Worm (Caenorhabditis elegans) whole organism, L1 larva: Measurements from ENCODE around the gene dyci-1.

ENCODE experiments used
- F16B12.6 ChIP-seq: fragments of 150-350 bp; optimal IDR thresholded peaks from 2 replicates; lab custom pipeline; 2014; ENCODE audit warnings: missing biosample characterization, missing genetic modification characterization
- aha-1 ChIP-seq: fragments of 150-350 bp; optimal IDR thresholded peaks from 2 replicates; lab custom pipeline; 2014; ENCODE audit warnings: missing biosample characterization, missing genetic modification characterization
- alr-1 ChIP-seq: fragments of 200-800 bp; sonication (Bioruptor generic); optimal IDR thresholded peaks from 2 replicates; lab custom pipeline; 2018; ENCODE audit warnings: borderline replicate concordance, mild to moderate bottlenecking, missing genetic modification characterization, missing compliant biosample characterization
- aly-2 ChIP-seq: fragments of 150-350 bp; optimal IDR thresholded peaks from 2 replicates; lab custom pipeline; 2014; ENCODE audit warnings: missing biosample characterization, missing genetic modification characterization
- ceh-63 ChIP-seq: fragments of 200-800 bp; sonication (Bioruptor generic); optimal IDR thresholded peaks from 2 replicates; lab custom pipeline; 2018; ENCODE audit warnings: mild to moderate bottlenecking, missing genetic modification characterization, missing compliant biosample characterization
- ceh-8 ChIP-seq: fragments of 200-800 bp; sonication (Bioruptor generic); optimal IDR thresholded peaks from 2 replicates; lab custom pipeline; 2018; ENCODE audit warnings: mild to moderate bottlenecking, missing genetic modification characterization, moderate library complexity, missing compliant biosample characterization
- ceh-90 ChIP-seq: sonication (generic microtip); optimal IDR thresholded peaks from 2 replicates; lab custom pipeline; 2016; ENCODE audit warnings: missing genetic modification characterization, missing compliant biosample characterization
- ces-1 ChIP-seq: fragments of 150-350 bp; optimal IDR thresholded peaks from 2 replicates; lab custom pipeline; 2014; ENCODE audit warnings: missing biosample characterization, missing genetic modification reagents, missing genetic modification characterization
- dpl-1 ChIP-seq, 3 experiments: fragments of 150-350 bp in 2 of 3; sonication (generic microtip) in 1 of 3; optimal IDR thresholded peaks; 2 replicates each; lab custom pipeline; 2014 to 2017; ENCODE audit warnings: missing biosample characterization in 3 of 3, missing genetic modification characterization in 3 of 3, missing genetic modification reagents in 3 of 3
- dsc-1 ChIP-seq: sonication (generic microtip); optimal IDR thresholded peaks from 2 replicates; lab custom pipeline; 2016; ENCODE audit warnings: mild to moderate bottlenecking, missing genetic modification characterization, missing compliant biosample characterization
- efl-1 ChIP-seq, 4 experiments: fragments of 150-350 bp; optimal IDR thresholded peaks in 3 of 4; peaks in 1 of 4; 1 replicate in 1 of 4; 2 replicates in 3 of 4; lab custom pipeline; 2014; ENCODE audit warnings: missing biosample characterization in 2 of 4, missing genetic modification characterization in 2 of 4, missing genetic modification reagents in 2 of 4
- egl-27 ChIP-seq, 2 experiments: fragments of 150-350 bp in 1 of 2; sonication (generic microtip); optimal IDR thresholded peaks; 3 replicates each; lab custom pipeline; 2017 to 2018; ENCODE audit warnings: missing biosample characterization in 2 of 2, missing genetic modification characterization in 2 of 2, missing genetic modification reagents in 2 of 2
- ets-5 ChIP-seq: fragments of 200-800 bp; sonication (Bioruptor generic); IDR thresholded peaks from 2 replicates; pipeline ENCODE4 v1.3.6; 2022; ENCODE audit warnings: missing genetic modification characterization, missing compliant biosample characterization
- fkh-10 ChIP-seq: sonication (generic microtip); optimal IDR thresholded peaks from 2 replicates; lab custom pipeline; 2017; ENCODE audit warnings: missing biosample characterization, missing genetic modification reagents, missing genetic modification characterization
- fkh-4 ChIP-seq: sonication (generic microtip); optimal IDR thresholded peaks from 2 replicates; lab custom pipeline; 2016; ENCODE audit warnings: missing compliant biosample characterization, missing genetic modification characterization, borderline replicate concordance
- fkh-8 ChIP-seq: sonication (generic microtip); optimal IDR thresholded peaks from 2 replicates; lab custom pipeline; 2016; ENCODE audit warnings: mild to moderate bottlenecking, missing genetic modification characterization, missing compliant biosample characterization
- fos-1 ChIP-seq: fragments of 150-350 bp; optimal IDR thresholded peaks from 2 replicates; lab custom pipeline; 2014; ENCODE audit warnings: missing biosample characterization, missing genetic modification characterization
- hlh-17 ChIP-seq: fragments of 200-800 bp; sonication (Bioruptor generic); optimal IDR thresholded peaks from 2 replicates; lab custom pipeline; 2018; ENCODE audit warnings: missing genetic modification characterization, mild to moderate bottlenecking, missing compliant biosample characterization, moderate library complexity, borderline replicate concordance
- irx-1 ChIP-seq: sonication (generic microtip); optimal IDR thresholded peaks from 2 replicates; lab custom pipeline; 2016; ENCODE audit warnings: missing genetic modification characterization, missing compliant biosample characterization
- lin-13 ChIP-seq: fragments of 150-350 bp; optimal IDR thresholded peaks from 2 replicates; lab custom pipeline; 2014; ENCODE audit warnings: missing biosample characterization, missing genetic modification reagents, missing genetic modification characterization
- lin-14 ChIP-seq: fragments of 200-800 bp; sonication (Bioruptor generic); optimal IDR thresholded peaks from 2 replicates; lab custom pipeline; 2018; ENCODE audit warnings: mild to moderate bottlenecking, missing genetic modification characterization, moderate library complexity, missing compliant biosample characterization
- lin-35 ChIP-seq, 2 experiments: fragments of 150-350 bp; optimal IDR thresholded peaks; 2 replicates each; lab custom pipeline; 2014; ENCODE audit warnings: missing biosample characterization in 2 of 2, missing genetic modification characterization in 2 of 2, missing genetic modification reagents in 2 of 2
- lsy-2 ChIP-seq, 2 experiments: fragments of 150-350 bp; optimal IDR thresholded peaks; 2 replicates each; lab custom pipeline; 2014; ENCODE audit warnings: missing biosample characterization in 2 of 2, missing genetic modification characterization in 2 of 2
- mdl-1 ChIP-seq, 2 experiments: fragments of 150-350 bp; optimal IDR thresholded peaks; 2 replicates each; lab custom pipeline; 2014 to 2017; ENCODE audit warnings: missing biosample characterization in 2 of 2, missing genetic modification characterization in 2 of 2, inconsistent platforms in 1 of 2
- mep-1 ChIP-seq: fragments of 150-350 bp; optimal IDR thresholded peaks from 2 replicates; lab custom pipeline; 2014; ENCODE audit warnings: missing biosample characterization, missing genetic modification characterization
- nhr-11 ChIP-seq: fragments of 150-350 bp; optimal IDR thresholded peaks from 2 replicates; lab custom pipeline; 2014; ENCODE audit warnings: missing biosample characterization, missing genetic modification characterization
- nhr-20 ChIP-seq: sonication (generic microtip); optimal IDR thresholded peaks from 2 replicates; lab custom pipeline; 2016; ENCODE audit warnings: mild to moderate bottlenecking, missing genetic modification characterization, missing compliant biosample characterization
- nhr-237 ChIP-seq: fragments of 150-350 bp; optimal IDR thresholded peaks from 2 replicates; lab custom pipeline; 2014; ENCODE audit warnings: missing biosample characterization, missing genetic modification characterization
- nhr-28 ChIP-seq: fragments of 150-350 bp; optimal IDR thresholded peaks from 2 replicates; lab custom pipeline; 2014; ENCODE audit warnings: missing biosample characterization, missing genetic modification characterization
- nhr-47 ChIP-seq: sonication (generic microtip); optimal IDR thresholded peaks from 2 replicates; lab custom pipeline; 2016; ENCODE audit warnings: mild to moderate bottlenecking, missing genetic modification characterization, moderate library complexity, missing compliant biosample characterization
- nhr-71 ChIP-seq: sonication (generic microtip); optimal IDR thresholded peaks from 2 replicates; lab custom pipeline; 2016; ENCODE audit warnings: mild to moderate bottlenecking, missing genetic modification characterization, moderate library complexity, missing compliant biosample characterization
- nhr-84 ChIP-seq: sonication (generic microtip); optimal IDR thresholded peaks from 2 replicates; lab custom pipeline; 2017; ENCODE audit warnings: missing biosample characterization, missing genetic modification characterization
- nhr-85 ChIP-seq: sonication (generic microtip); peaks from one replicate; lab custom pipeline; 2016; ENCODE audit warnings: missing genetic modification characterization, inconsistent platforms, missing compliant biosample characterization
- nhr-90 ChIP-seq: sonication (generic microtip); optimal IDR thresholded peaks from 2 replicates; lab custom pipeline; 2016; ENCODE audit warnings: mild to moderate bottlenecking, missing genetic modification characterization, missing compliant biosample characterization; ENCODE audit not compliant: poor library complexity
- pax-3 ChIP-seq: fragments of 200-800 bp; sonication (Bioruptor generic); optimal IDR thresholded peaks from 2 replicates; lab custom pipeline; 2018; ENCODE audit warnings: mild to moderate bottlenecking, missing genetic modification characterization, moderate library complexity, missing compliant biosample characterization
- pqm-1 ChIP-seq: sonication (generic microtip); optimal IDR thresholded peaks from 3 replicates; lab custom pipeline; 2017; ENCODE audit warnings: missing biosample characterization, missing genetic modification characterization
- snpc-4 ChIP-seq: fragments of 150-350 bp; optimal IDR thresholded peaks from 2 replicates; lab custom pipeline; 2014; ENCODE audit warnings: missing biosample characterization, missing genetic modification characterization
- snu-23 ChIP-seq: sonication (generic microtip); optimal IDR thresholded peaks from 2 replicates; lab custom pipeline; 2016; ENCODE audit warnings: missing genetic modification characterization, missing compliant biosample characterization
- sox-4 ChIP-seq: sonication (generic microtip); optimal IDR thresholded peaks from 2 replicates; lab custom pipeline; 2016; ENCODE audit warnings: missing genetic modification characterization, missing compliant biosample characterization
- sptf-1 ChIP-seq: fragments of 150-350 bp; optimal IDR thresholded peaks from 2 replicates; lab custom pipeline; 2014; ENCODE audit warnings: missing biosample characterization, missing genetic modification characterization
- swsn-7 ChIP-seq: sonication (generic microtip); optimal IDR thresholded peaks from 2 replicates; lab custom pipeline; 2016; ENCODE audit warnings: missing genetic modification characterization, missing compliant biosample characterization
- tlp-1 ChIP-seq: fragments of 150-350 bp; optimal IDR thresholded peaks from 2 replicates; lab custom pipeline; 2014; ENCODE audit warnings: missing biosample characterization, missing genetic modification characterization
- zip-4 ChIP-seq: fragments of 200-800 bp; sonication (Bioruptor generic); optimal IDR thresholded peaks from 2 replicates; lab custom pipeline; 2018; ENCODE audit warnings: mild to moderate bottlenecking, missing genetic modification characterization, moderate library complexity, missing compliant biosample characterization
- ztf-11 ChIP-seq, 2 experiments: sonication (generic microtip); optimal IDR thresholded peaks; 2 replicates each; lab custom pipeline; 2016 to 2017; ENCODE audit warnings: missing genetic modification characterization in 2 of 2, missing biosample characterization in 1 of 2, missing compliant biosample characterization in 1 of 2
- ztf-4 ChIP-seq: fragments of 150-350 bp; optimal IDR thresholded peaks from 2 replicates; lab custom pipeline; 2014; ENCODE audit warnings: missing biosample characterization, missing genetic modification characterization

Gene dyci-1

ce11 chrIV:6790438-6791124 lies 5.5 kb upstream of the dyci-1 start, which contains the start of the genes C17H12.2 and vha-8 (continued):
- peak; percentile 45 for TF ChIP-seq fkh-4 (tag; lab: Kevin White, UChicago)
- TF ChIP-seq mep-1 (tag; lab: Kevin White, UChicago): peak; percentile 98
- peak; percentile 88 for TF ChIP-seq fkh-8 (tag; lab: Kevin White, UChicago)
- TF ChIP-seq fkh-10: peak; percentile 55
- peak; percentile 96 for TF ChIP-seq nhr-71 (tag; lab: Kevin White, UChicago)
- no peak for TF ChIP-seq hlh-17 (GFP tag; lab: Kevin White, UChicago)
- TF ChIP-seq ets-5 (GFP tag; lab: Robert Waterston, UW): no peak
- peak; percentile 94 for TF ChIP-seq nhr-47 (tag; lab: Kevin White, UChicago)
- peak; percentile 79 for TF ChIP-seq ztf-4 (tag; lab: Kevin White, UChicago)
- no peak for TF ChIP-seq ces-1
- no peak for TF ChIP-seq nhr-28 (tag; lab: Kevin White, UChicago)
- peak; percentile 27 for TF ChIP-seq aha-1 (tag; lab: Kevin White, UChicago)
- peak; percentile 76 for TF ChIP-seq irx-1
- TF ChIP-seq egl-27 (tag; optimal IDR thresholded peaks at IDR 0.05; lab: Kevin White, UChicago): peak; percentile 38 to 76
- TF ChIP-seq mdl-1 (tag; optimal IDR thresholded peaks at IDR 0.05; lab: Kevin White, UChicago): peak in 1 of 2 experiments; percentile 85
- peak; percentile 93 for TF ChIP-seq swsn-7 (tag; lab: Kevin White, UChicago)
- TF ChIP-seq lin-35 (GFP tag; optimal IDR thresholded peaks at IDR 0.05; lab: Kevin White, UChicago): peak; percentile 90 to 94
- TF ChIP-seq pqm-1: no peak
- TF ChIP-seq ceh-90: no peak
- peak; percentile 83 to 88 (median 86) for TF ChIP-seq dpl-1 (GFP tag; optimal IDR thresholded peaks at IDR 0.05; lab: Kevin White, UChicago)
- no peak for TF ChIP-seq alr-1 (tag; lab: Kevin White, UChicago)
- TF ChIP-seq sptf-1 (tag; lab: Kevin White, UChicago): no peak
- TF ChIP-seq snpc-4 (tag; lab: Kevin White, UChicago): peak; percentile 84
- peak; percentile 54 for TF ChIP-seq ceh-8 (GFP tag; lab: Kevin White, UChicago)
- TF ChIP-seq sox-4 (tag; lab: Kevin White, UChicago): no peak
- peak in 1 of 2 experiments; percentile 55 for TF ChIP-seq ztf-11 (tag; optimal IDR thresholded peaks at IDR 0.05; lab: Kevin White, UChicago)
- no peak for TF ChIP-seq tlp-1 (tag; lab: Kevin White, UChicago)
- TF ChIP-seq zip-4 (GFP tag; lab: Kevin White, UChicago): peak; percentile 69
- peak; percentile 93 for TF ChIP-seq lin-13 (GFP tag; lab: Kevin White, UChicago)
- TF ChIP-seq efl-1 (optimal IDR thresholded peaks at IDR 0.05; lab: Kevin White, UChicago): peak; percentile 90 to 95
- TF ChIP-seq efl-1 (GFP tag; optimal IDR thresholded peaks at IDR 0.05 in 1 of 2; lab: Kevin White, UChicago): peak; percentile 81 to 98
- peak; percentile 95 for TF ChIP-seq nhr-20 (tag; lab: Kevin White, UChicago)
- TF ChIP-seq nhr-84 (tag; lab: Kevin White, UChicago): no peak
- TF ChIP-seq, all 84 proteins: peak for 63

- TF ChIP-seq nhr-85 (no peak), lsy-2 (tag; optimal IDR thresholded peaks at IDR 0.05; lab: Kevin White, UChicago) (no peak), ceh-63 (no peak), nhr-237 (no peak), ets-5 (GFP tag; lab: Robert Waterston, UW) (no peak), pax-3 (no peak), aly-2 (no peak), nhr-28 (tag; lab: Kevin White, UChicago) (no peak), fos-1 (no peak), lin-14 (GFP tag; lab: Kevin White, UChicago) (no peak), fkh-8 (tag; lab: Kevin White, UChicago) (no peak), nhr-90 (tag; lab: Kevin White, UChicago) (no peak), snu-23 (GFP tag; lab: Kevin White, UChicago) (no peak), F16B12.6 (no peak), dsc-1 (tag; lab: Kevin White, UChicago) (no peak), snpc-4 (tag; lab: Kevin White, UChicago) (no peak), nhr-11 (tag; lab: Kevin White, UChicago) (no peak), ces-1 (no peak)
These were observed 4.9 kb upstream of the dyci-1 start for ce11 chrIV:6789950-6790349.
